Worm (Caenorhabditis elegans): ENCODE data around the gene T22E5.1.
A peak's percentile ranks its signal among the peaks of the same experiment; 100 is the strongest.

The T22E5.1 gene

ce11 chrX:6378363-6378762 lies 34.3 kb upstream of the T22E5.1 start:
- TF ChIP-seq Y75B8A.6 (GFP tag; IDR thresholded peaks at IDR 0.05), result no peak
- TF ChIP-seq madf-5 (GFP tag; IDR thresholded peaks at IDR 0.05), result no peak
- no peak for TF ChIP-seq cey-2 (tag; optimal IDR thresholded peaks at IDR 0.05; ENCODE audit: borderline replicate concordance, insufficient read depth)
- no peak for TF ChIP-seq daf-12 (tag; optimal IDR thresholded peaks at IDR 0.05)
- no peak for TF ChIP-seq nhr-76 (tag; optimal IDR thresholded peaks at IDR 0.05)
- no peak for TF ChIP-seq ztf-11 (tag; optimal IDR thresholded peaks at IDR 0.05)
- TF ChIP-seq php-3 (GFP tag; IDR thresholded peaks at IDR 0.05), result no peak
- TF ChIP-seq nhr-25 (tag; optimal IDR thresholded peaks at IDR 0.05; ENCODE audit: borderline replicate concordance, insufficient read depth), result no peak
- no peak for TF ChIP-seq nhr-237 (tag; optimal IDR thresholded peaks at IDR 0.05)
- no peak for TF ChIP-seq ztf-7 (tag; optimal IDR thresholded peaks at IDR 0.05)
- no peak for TF ChIP-seq egl-27 (tag; optimal IDR thresholded peaks at IDR 0.05)
- TF ChIP-seq fkh-10 (GFP tag; optimal IDR thresholded peaks at IDR 0.05), result peak; percentile 17
- no peak for TF ChIP-seq zip-11 (GFP tag; IDR thresholded peaks at IDR 0.05)
- TF ChIP-seq F37D6.2 (tag; optimal IDR thresholded peaks at IDR 0.05), result peak; percentile 48
- TF ChIP-seq lim-7 (GFP tag; IDR thresholded peaks at IDR 0.05), result no peak
- TF ChIP-seq unc-39 (tag; optimal IDR thresholded peaks at IDR 0.05), result no peak
- TF ChIP-seq pha-4 (GFP tag; IDR thresholded peaks at IDR 0.05), result no peak
- TF ChIP-seq pha-4 (tag; optimal IDR thresholded peaks at IDR 0.05), result peak; percentile 3
- TF ChIP-seq spr-3 (GFP tag; optimal IDR thresholded peaks at IDR 0.05), result no peak
- no peak for TF ChIP-seq arid-1 (GFP tag; conservative IDR thresholded peaks at IDR 0.05)
- no peak for TF ChIP-seq R02D3.7 (tag; optimal IDR thresholded peaks at IDR 0.05)
- TF ChIP-seq attf-4 (tag; optimal IDR thresholded peaks at IDR 0.05), result no peak
- TF ChIP-seq hmg-1.1 (GFP tag; IDR thresholded peaks at IDR 0.05), result peak; percentile 87
- no peak for TF ChIP-seq Y48G9A.11 (GFP tag; IDR thresholded peaks at IDR 0.05)
- TF ChIP-seq lin-1 (GFP tag; IDR thresholded peaks at IDR 0.05), result no peak
- no peak for TF ChIP-seq nhr-11 (tag; optimal IDR thresholded peaks at IDR 0.05)
- TF ChIP-seq mxl-3 (GFP tag; optimal IDR thresholded peaks at IDR 0.05), result peak; percentile 74
- 0 out of 2 replicates have a peak, but pooled peaks have one; percentile 36 for TF ChIP-seq vab-7 (GFP tag; IDR thresholded peaks at IDR 0.05)
- peak; percentile 22 for TF ChIP-seq dve-1 (tag; optimal IDR thresholded peaks at IDR 0.05; ENCODE audit: insufficient read depth)
- no peak for TF ChIP-seq Y5F2A.4 (GFP tag; optimal IDR thresholded peaks at IDR 0.05)
- peak; percentile 74 for TF ChIP-seq mep-1 (tag; optimal IDR thresholded peaks at IDR 0.05)
- TF ChIP-seq nhr-28 (tag; optimal IDR thresholded peaks at IDR 0.05), result peak; percentile 79
- TF ChIP-seq D1046.2 (GFP tag; IDR thresholded peaks at IDR 0.05), result no peak
- no peak for TF ChIP-seq ZK337.2 (GFP tag; IDR thresholded peaks at IDR 0.05)
- TF ChIP-seq set-16 (GFP tag; IDR thresholded peaks at IDR 0.05), result no peak
- TF ChIP-seq unc-130 (GFP tag; optimal IDR thresholded peaks at IDR 0.05), result no peak
- no peak for TF ChIP-seq ZK546.5 (tag; optimal IDR thresholded peaks at IDR 0.05)
- no peak for TF ChIP-seq nhr-102 (tag; optimal IDR thresholded peaks at IDR 0.05)
- TF ChIP-seq Y105C5A.15 (GFP tag; IDR thresholded peaks at IDR 0.05), result no peak
- TF ChIP-seq lin-38 (GFP tag; IDR thresholded peaks at IDR 0.05), result no peak
- no peak for TF ChIP-seq gei-8 (GFP tag; optimal IDR thresholded peaks at IDR 0.05)
- TF ChIP-seq F49E8.2 (tag; optimal IDR thresholded peaks at IDR 0.05; ENCODE audit: borderline replicate concordance), result no peak
- TF ChIP-seq aha-1 (tag), result peak; percentile 95
- no peak for TF ChIP-seq ces-1 (GFP tag; optimal IDR thresholded peaks at IDR 0.05)
- no peak for TF ChIP-seq ceh-32 (tag; optimal IDR thresholded peaks at IDR 0.05; ENCODE audit: poor library complexity)
- no peak for TF ChIP-seq mxl-2 (GFP tag; conservative IDR thresholded peaks at IDR 0.05)
- TF ChIP-seq mdt-29 (GFP tag; IDR thresholded peaks at IDR 0.05), result no peak
- TF ChIP-seq nhr-111 (GFP tag; optimal IDR thresholded peaks at IDR 0.05), result no peak
- no peak for TF ChIP-seq snpc-1.2 (GFP tag; IDR thresholded peaks at IDR 0.05)
- TF ChIP-seq lin-29 (GFP tag; IDR thresholded peaks at IDR 0.05), result no peak
- TF ChIP-seq egl-43 (GFP tag; IDR thresholded peaks at IDR 0.05), result peak; percentile 61; the same call in 1 of the 2 replicates
- no peak for TF ChIP-seq dmd-9 (GFP tag; IDR thresholded peaks at IDR 0.05)
